Worm (Caenorhabditis elegans): ENCODE data around the gene clec-43.
"Not testable (repeated sequence)": the region's sequence is repeated elsewhere in the genome, so short reads cannot be mapped to it uniquely, and the experiment has no call there.

Gene clec-43

DNA sequence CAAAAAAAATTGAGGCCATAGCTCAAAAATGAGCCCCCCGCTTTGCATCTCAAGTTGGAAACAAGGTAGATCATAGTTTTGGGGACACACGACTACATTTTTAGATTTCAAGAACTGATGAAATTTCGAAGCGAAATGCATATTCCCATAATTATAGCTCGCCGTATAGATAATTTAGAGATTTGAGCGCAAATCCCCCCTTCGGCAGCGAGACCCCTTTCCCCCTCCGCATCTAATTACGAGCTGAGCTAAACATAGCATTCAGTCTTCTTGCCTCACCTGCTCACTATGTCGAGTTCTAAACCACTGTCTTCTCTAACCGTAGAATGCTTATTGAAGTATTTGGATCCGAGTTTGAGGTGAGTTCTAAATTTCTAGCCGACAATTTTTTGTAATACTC, 35.3 kb downstream of the clec-43 start, which contains the start of the genes fbxc-17 and fbxc-15:
fbxc-17 (minus strand) TSS at position 101 of the 400 bp plus-strand sequence.
fbxc-15 (plus strand) TSS at position 289 of the 400 bp plus-strand sequence.
- no peak for TF ChIP-seq W03F9.2 (tag; optimal IDR thresholded peaks at IDR 0.05)
- TF ChIP-seq him-1 (tag; optimal IDR thresholded peaks at IDR 0.05): no peak
- no peak for TF ChIP-seq dao-5 (tag; optimal IDR thresholded peaks at IDR 0.05)

DNA sequence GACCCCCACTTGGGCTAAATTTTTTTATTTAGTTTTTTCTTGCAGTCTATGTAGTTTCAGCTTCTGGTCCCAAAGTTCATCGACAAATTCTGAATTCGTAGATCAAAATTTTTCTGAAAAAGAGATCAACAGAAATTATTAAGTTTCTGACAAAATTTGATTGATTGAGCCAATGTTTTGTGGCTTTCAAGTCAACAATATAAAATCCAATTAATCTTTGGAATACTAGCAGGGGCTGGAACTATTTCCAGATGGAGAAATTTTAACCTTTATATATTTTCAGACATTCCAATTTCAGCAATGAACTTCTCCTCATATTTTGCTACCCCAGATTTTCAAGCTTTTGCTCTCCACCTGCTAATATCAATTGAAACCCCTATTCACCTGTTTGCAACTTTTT, 39.0 kb downstream of the clec-43 start, which contains the start of gene srh-274:
srh-274 (plus strand) TSS at position 301 of the 400 bp plus-strand sequence.
- TF ChIP-seq him-1 (tag; optimal IDR thresholded peaks at IDR 0.05) (no peak), dao-5 (tag; optimal IDR thresholded peaks at IDR 0.05) (no peak), W03F9.2 (tag; optimal IDR thresholded peaks at IDR 0.05) (no peak)

DNA sequence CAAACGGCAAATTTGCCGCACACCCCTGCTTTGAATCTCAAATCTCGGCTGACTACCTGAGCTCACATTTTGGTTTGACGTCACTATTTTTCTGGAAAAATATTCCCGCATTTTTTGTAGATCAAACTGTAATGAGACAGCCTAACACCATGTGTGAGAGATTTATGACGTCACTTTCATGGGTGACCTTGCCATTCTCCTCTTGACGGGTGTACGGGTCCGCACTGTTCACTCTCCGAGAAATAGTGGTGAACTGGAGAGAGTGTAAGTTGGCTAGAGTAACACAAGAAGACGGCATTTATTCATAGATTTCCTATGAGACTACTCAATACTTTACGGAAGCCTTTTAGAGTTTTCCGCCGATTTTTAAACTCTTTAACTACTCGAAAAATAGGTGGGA, 41.8 kb downstream of the clec-43 start, which contains the start of gene fbxc-40:
fbxc-40 (plus strand) TSS at position 301 of the 400 bp plus-strand sequence.
- TF ChIP-seq him-1, dao-5, W03F9.2 (tag; optimal IDR thresholded peaks at IDR 0.05): not testable (repeated sequence)

DNA sequence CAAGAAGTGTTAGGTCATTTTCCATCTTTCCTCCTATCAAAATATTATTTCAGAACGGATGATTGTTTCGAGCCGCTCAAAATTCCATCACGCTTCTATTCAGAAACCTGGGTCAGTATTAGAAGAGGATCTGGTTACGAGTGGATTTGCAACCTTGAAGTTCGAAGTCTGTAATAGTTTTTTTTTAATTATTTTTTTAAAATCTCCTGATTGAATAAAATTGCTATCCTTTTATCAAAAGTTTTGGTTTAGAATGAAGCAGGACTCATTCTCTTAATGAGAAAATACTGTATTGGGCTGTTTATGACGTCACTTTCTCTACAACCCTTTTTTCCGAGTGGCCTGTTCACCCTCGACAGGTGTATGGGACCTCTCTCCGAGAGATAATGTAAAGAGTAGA, 44.6 kb downstream of the clec-43 start, which contains the start of gene fbxc-39:
fbxc-39 (plus strand) TSS at position 301 of the 400 bp plus-strand sequence.
- TF ChIP-seq him-1 (tag; optimal IDR thresholded peaks at IDR 0.05): no peak
- TF ChIP-seq dao-5 (tag; optimal IDR thresholded peaks at IDR 0.05): no peak
- no peak for TF ChIP-seq W03F9.2 (tag; optimal IDR thresholded peaks at IDR 0.05)

DNA sequence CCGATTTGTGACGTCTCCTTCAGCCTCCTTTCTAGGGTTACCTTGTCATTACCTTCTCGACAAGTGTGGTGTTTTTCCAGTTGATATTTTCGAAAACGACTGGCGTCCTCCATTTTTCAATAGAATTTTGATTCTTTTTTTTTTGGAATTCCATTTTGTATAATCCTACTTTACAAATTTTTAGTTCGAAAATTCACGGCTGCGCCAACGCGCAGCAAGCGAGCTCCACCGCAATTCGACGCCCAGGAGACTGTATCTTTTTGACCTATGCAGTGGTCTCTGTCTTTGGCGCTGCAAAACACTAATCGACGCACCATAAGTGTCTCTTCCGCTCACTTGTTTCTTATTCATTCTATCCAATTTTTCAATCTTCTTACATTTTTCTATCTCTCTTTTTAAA, 47.4 kb downstream of the clec-43 start, which contains the start of gene fbxc-42:
fbxc-42 (plus strand) TSS at position 301 of the 400 bp plus-strand sequence.
- TF ChIP-seq dao-5 (tag; optimal IDR thresholded peaks at IDR 0.05): no peak
- no peak for TF ChIP-seq him-1 (tag; optimal IDR thresholded peaks at IDR 0.05)
- no peak for TF ChIP-seq W03F9.2 (tag; optimal IDR thresholded peaks at IDR 0.05)

DNA sequence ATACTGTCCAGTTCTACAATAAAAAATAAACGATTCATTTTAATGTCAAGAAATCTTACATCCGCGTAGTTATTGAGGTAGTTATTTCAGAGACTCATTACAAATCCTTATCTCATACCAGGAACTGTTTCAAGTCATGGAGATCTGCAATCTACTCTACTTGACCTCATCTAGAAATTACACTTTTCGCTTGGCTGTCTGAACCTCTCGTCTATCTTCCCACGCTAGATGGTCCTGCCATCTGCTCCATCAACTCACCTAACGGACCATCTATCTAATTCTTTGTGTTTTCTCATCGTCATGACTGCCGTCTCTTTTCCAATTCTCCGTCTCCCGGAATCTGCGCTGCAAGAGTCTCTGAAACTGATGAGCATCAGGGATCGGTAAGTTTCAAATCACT, 50.4 kb downstream of the clec-43 start, which contains the start of gene F45D11.7:
F45D11.7 (plus strand) TSS at position 301 of the 400 bp plus-strand sequence.
- not testable (repeated sequence) for TF ChIP-seq him-1, dao-5, W03F9.2 (tag; optimal IDR thresholded peaks at IDR 0.05)

All from whole organism, L4/young adult.